Worm (Caenorhabditis elegans) whole organism, young adult: ENCODE data around the gene far-6.

Experiments
- C06A6.2 ChIP-seq: fragments of 200-800 bp; sonication (Bioruptor generic); conservative IDR thresholded peaks from 2 replicates; pipeline ENCODE4 v1.3.6; 2022; ENCODE audit warnings: missing genetic modification characterization, missing compliant biosample characterization
- C17E4.6 ChIP-seq: fragments of 200-800 bp; sonication (Bioruptor generic); IDR thresholded peaks from 2 replicates; pipeline ENCODE4 v1.3.6; 2022; ENCODE audit warnings: missing genetic modification reagents, missing genetic modification characterization, missing compliant biosample characterization
- F10E7.11 ChIP-seq: sonication (generic microtip); optimal IDR thresholded peaks from 2 replicates; lab custom pipeline; 2017; ENCODE audit warnings: mild to moderate bottlenecking, missing genetic modification characterization, moderate library complexity, missing compliant biosample characterization
- F22D6.2 ChIP-seq: sonication (generic microtip); optimal IDR thresholded peaks from 2 replicates; lab custom pipeline; 2016; ENCODE audit warnings: mild to moderate bottlenecking, missing genetic modification characterization, missing compliant biosample characterization
- F49E8.2 ChIP-seq: sonication (generic microtip); optimal IDR thresholded peaks from 3 replicates; lab custom pipeline; 2017; ENCODE audit warnings: missing genetic modification characterization, mild to moderate bottlenecking, missing compliant biosample characterization, antibody characterized with exemption, moderate library complexity; ENCODE audit not compliant: insufficient read depth
- T26A5.8 ChIP-seq: sonication (generic microtip); optimal IDR thresholded peaks from 2 replicates; lab custom pipeline; 2016; ENCODE audit warnings: missing genetic modification characterization, missing compliant biosample characterization
- Y53G8AR.9 ChIP-seq: fragments of 200-800 bp; sonication (Bioruptor generic); conservative IDR thresholded peaks from 2 replicates; pipeline ENCODE4 v1.3.6; 2022; ENCODE audit warnings: missing genetic modification reagents, missing genetic modification characterization, missing compliant biosample characterization
- Y56A3A.18 ChIP-seq: fragments of 200-800 bp; sonication (Bioruptor generic); IDR thresholded peaks from 2 replicates; pipeline ENCODE4 v1.3.6; 2022; ENCODE audit warnings: missing genetic modification reagents, missing genetic modification characterization, missing compliant biosample characterization
- attf-5 ChIP-seq: fragments of 200-800 bp; sonication (Bioruptor generic); optimal IDR thresholded peaks from 2 replicates; lab custom pipeline; 2018; ENCODE audit warnings: mild to moderate bottlenecking, missing genetic modification characterization, missing compliant biosample characterization
- bed-2 ChIP-seq: fragments of 200-800 bp; sonication (Bioruptor generic); IDR thresholded peaks from 2 replicates; pipeline ENCODE4 v1.3.6; 2022; ENCODE audit warnings: missing genetic modification reagents, missing genetic modification characterization, missing compliant biosample characterization
- cebp-2 ChIP-seq: fragments of 200-800 bp; sonication (Bioruptor generic); IDR thresholded peaks from 2 replicates; pipeline ENCODE4 v1.3.6; 2022; ENCODE audit warnings: missing genetic modification characterization, missing compliant biosample characterization
- ceh-40 ChIP-seq: fragments of 200-800 bp; sonication (Bioruptor generic); IDR thresholded peaks from 2 replicates; pipeline ENCODE4 v1.3.6; 2022; ENCODE audit warnings: missing genetic modification characterization, missing compliant biosample characterization
- ceh-58 ChIP-seq: fragments of 200-800 bp; sonication (Bioruptor generic); IDR thresholded peaks from 2 replicates; pipeline ENCODE4 v1.3.6; 2022; ENCODE audit warnings: missing genetic modification characterization, missing compliant biosample characterization
- dox-1 ChIP-seq: fragments of 200-800 bp; sonication (Bioruptor generic); IDR thresholded peaks from 2 replicates; pipeline ENCODE4 v1.3.6; 2022; ENCODE audit warnings: missing genetic modification reagents, missing genetic modification characterization, missing compliant biosample characterization
- dpl-1 ChIP-seq: fragments of 150-350 bp; optimal IDR thresholded peaks from 2 replicates; lab custom pipeline; 2014; ENCODE audit warnings: missing biosample characterization, missing genetic modification reagents, missing genetic modification characterization
- ets-4 ChIP-seq: fragments of 200-800 bp; sonication (Bioruptor generic); optimal IDR thresholded peaks from 2 replicates; lab custom pipeline; 2018; ENCODE audit warnings: mild to moderate bottlenecking, missing genetic modification characterization, missing compliant biosample characterization
- hlh-26 ChIP-seq: fragments of 200-800 bp; sonication (Bioruptor generic); conservative IDR thresholded peaks from 2 replicates; pipeline ENCODE4 v1.3.6; 2022; ENCODE audit warnings: missing genetic modification reagents, missing genetic modification characterization, missing compliant biosample characterization
- hsf-1 ChIP-seq: fragments of 200-800 bp; sonication (Bioruptor generic); IDR thresholded peaks from 2 replicates; pipeline ENCODE4 v1.3.6; 2022; ENCODE audit warnings: missing genetic modification reagents, missing genetic modification characterization, missing compliant biosample characterization
- lag-1 ChIP-seq: fragments of 200-800 bp; sonication (Bioruptor generic); IDR thresholded peaks from 2 replicates; pipeline ENCODE4 v1.3.6; 2022; ENCODE audit warnings: missing genetic modification reagents, missing genetic modification characterization, missing compliant biosample characterization
- let-607 ChIP-seq, 2 experiments: fragments of 200-800 bp in 1 of 2; sonication (Bioruptor generic) in 1 of 2; sonication (generic microtip) in 1 of 2; optimal IDR thresholded peaks; 2 replicates each; lab custom pipeline; 2016 to 2018; ENCODE audit warnings: mild to moderate bottlenecking in 2 of 2, missing compliant biosample characterization in 2 of 2, missing genetic modification characterization in 2 of 2, moderate library complexity in 2 of 2, missing genotype in 1 of 2
- lin-26 ChIP-seq: fragments of 200-800 bp; sonication (Bioruptor generic); IDR thresholded peaks from 2 replicates; pipeline ENCODE4 v1.3.6; 2022; ENCODE audit warnings: missing genetic modification reagents, missing genetic modification characterization, missing compliant biosample characterization
- lin-35 ChIP-seq, 3 experiments: fragments of 150-350 bp in 2 of 3; sonication (generic microtip) in 1 of 3; optimal IDR thresholded peaks; 2 replicates each; lab custom pipeline; 2014 to 2018; ENCODE audit warnings: missing biosample characterization in 3 of 3, missing genetic modification characterization in 3 of 3, missing genetic modification reagents in 3 of 3
- lsl-1 ChIP-seq: fragments of 200-800 bp; sonication (Bioruptor generic); optimal IDR thresholded peaks from 2 replicates; lab custom pipeline; 2018; ENCODE audit warnings: mild to moderate bottlenecking, missing genetic modification characterization, moderate library complexity, missing compliant biosample characterization
- madf-10 ChIP-seq: sonication (generic microtip); optimal IDR thresholded peaks from 2 replicates; lab custom pipeline; 2016; ENCODE audit warnings: mild to moderate bottlenecking, missing genetic modification characterization, missing compliant biosample characterization
- madf-6 ChIP-seq: fragments of 200-800 bp; sonication (Bioruptor generic); IDR thresholded peaks from 2 replicates; pipeline ENCODE4 v1.3.6; 2022; ENCODE audit warnings: missing genetic modification reagents, missing genetic modification characterization, missing compliant biosample characterization
- nhr-27 ChIP-seq: fragments of 200-800 bp; sonication (Bioruptor generic); optimal IDR thresholded peaks from 2 replicates; lab custom pipeline; 2018; ENCODE audit warnings: mild to moderate bottlenecking, missing genetic modification characterization, moderate library complexity, missing compliant biosample characterization
- pha-4 ChIP-seq: fragments of 150-350 bp; sonication (generic microtip); optimal IDR thresholded peaks from 2 replicates; lab custom pipeline; 2014; ENCODE audit warnings: missing biosample characterization, missing genetic modification reagents, missing genetic modification characterization
- sdz-38 ChIP-seq: sonication (generic microtip); optimal IDR thresholded peaks from 2 replicates; lab custom pipeline; 2016; ENCODE audit warnings: missing genotype, missing genetic modification characterization, missing compliant biosample characterization
- snpc-4 ChIP-seq, 5 experiments: fragments of 150-350 bp in 1 of 5; sonication (generic microtip) in 4 of 5; optimal IDR thresholded peaks; 2 replicates each; lab custom pipeline; 2014 to 2018; ENCODE audit warnings: missing genetic modification characterization in 5 of 5, missing biosample characterization in 3 of 5, antibody characterized with exemption in 2 of 5, mild to moderate bottlenecking in 2 of 5, missing compliant biosample characterization in 2 of 5, missing genotype in 2 of 5, moderate library complexity in 2 of 5, missing genetic modification reagents in 1 of 5
- somi-1 ChIP-seq: fragments of 200-800 bp; sonication (Bioruptor generic); optimal IDR thresholded peaks from 2 replicates; lab custom pipeline; 2018; ENCODE audit warnings: mild to moderate bottlenecking, missing genetic modification characterization, missing compliant biosample characterization
- ztf-18 ChIP-seq: sonication (generic microtip); optimal IDR thresholded peaks from 2 replicates; lab custom pipeline; 2016; ENCODE audit warnings: missing genotype, mild to moderate bottlenecking, missing genetic modification characterization, missing compliant biosample characterization

The far-6 gene

ce11 chrIV:13371699-13372098 is 43.5 kb downstream of the far-6 start, which contains the start of gene Y62E10A.6:
Gene Y62E10A.6, plus strand, starts transcription at chrIV:13371999.
- TF ChIP-seq lin-35 (GFP tag; optimal IDR thresholded peaks at IDR 0.05; lab: Kevin White, UChicago) (no peak), Y53G8AR.9 (no peak), lsl-1 (GFP tag; lab: Kevin White, UChicago) (peak; percentile 6), lin-26 (GFP tag; lab: Robert Waterston, UW) (no peak), T26A5.8 (tag; lab: Kevin White, UChicago) (no peak), nhr-27 (tag; lab: Kevin White, UChicago) (no peak), dpl-1 (GFP tag; lab: Kevin White, UChicago) (no peak), ceh-58 (GFP tag; lab: Robert Waterston, UW) (no peak), F49E8.2 (no peak), hsf-1 (no peak), pha-4 (no peak), madf-6 (GFP tag; lab: Robert Waterston, UW) (no peak), let-607 (tag; optimal IDR thresholded peaks at IDR 0.05; lab: Kevin White, UChicago) (no peak), ztf-18 (tag; lab: Kevin White, UChicago) (peak; percentile 14)

ce11 chrIV:13374918-13375317 is 46.8 kb downstream of the far-6 start:
- no peak for TF ChIP-seq C17E4.6 (GFP tag; lab: Robert Waterston, UW)
- no peak for TF ChIP-seq ceh-58 (GFP tag; lab: Robert Waterston, UW)
- TF ChIP-seq F10E7.11, result no peak
- TF ChIP-seq hlh-26 (GFP tag; lab: Robert Waterston, UW), result no peak
- no peak for TF ChIP-seq ztf-18 (tag; lab: Kevin White, UChicago)
- no peak for TF ChIP-seq C06A6.2 (GFP tag; lab: Robert Waterston, UW)
- TF ChIP-seq somi-1, result no peak
- no peak for TF ChIP-seq cebp-2 (GFP tag; lab: Robert Waterston, UW)

ce11 chrIV:13377716-13378115 is 49.6 kb downstream of the far-6 start, which contains the start of gene mau-8:
Gene mau-8, plus strand, starts transcription at chrIV:13378016.
- TF ChIP-seq Y56A3A.18 (GFP tag; lab: Robert Waterston, UW) (no peak), attf-5 (GFP tag; lab: Kevin White, UChicago) (no peak), madf-10 (tag; lab: Kevin White, UChicago) (no peak), ets-4 (GFP tag; lab: Kevin White, UChicago) (no peak), sdz-38 (tag; lab: Kevin White, UChicago) (no peak), Y53G8AR.9 (no peak), ceh-40 (GFP tag; lab: Robert Waterston, UW) (no peak), snpc-4 (GFP tag; optimal IDR thresholded peaks at IDR 0.05; lab: Kevin White, UChicago) (no peak), snpc-4 (tag; optimal IDR thresholded peaks at IDR 0.05; lab: Kevin White, UChicago) (no peak), F22D6.2 (tag; lab: Kevin White, UChicago) (no peak), lag-1 (GFP tag; lab: Robert Waterston, UW) (no peak), bed-2 (GFP tag; lab: Robert Waterston, UW) (no peak), dox-1 (GFP tag; lab: Robert Waterston, UW) (no peak)
